Worm (Caenorhabditis elegans) whole organism, L4 larva: Measurements from ENCODE around the gene ttm-2.

Source experiments
- T20F7.1 ChIP-seq: fragments of 200-800 bp; sonication (Bioruptor generic); optimal IDR thresholded peaks from 2 replicates; lab custom pipeline; 2018; ENCODE audit warnings: mild to moderate bottlenecking, missing genetic modification characterization, missing compliant biosample characterization
- daf-8 ChIP-seq: fragments of 200-800 bp; sonication (Bioruptor generic); IDR thresholded peaks from 2 replicates; pipeline ENCODE4 v1.3.6; 2022; ENCODE audit warnings: missing genetic modification characterization, missing compliant biosample characterization
- dmd-8 ChIP-seq: fragments of 200-800 bp; sonication (Bioruptor generic); IDR thresholded peaks from 2 replicates; pipeline ENCODE4 v1.3.6; 2022; ENCODE audit warnings: missing genetic modification characterization, missing compliant biosample characterization
- hlh-11 ChIP-seq: fragments of 200-800 bp; sonication (Bioruptor generic); optimal IDR thresholded peaks from 2 replicates; lab custom pipeline; 2018; ENCODE audit warnings: mild to moderate bottlenecking, missing genetic modification characterization, missing compliant biosample characterization
- lin-29 ChIP-seq: fragments of 200-800 bp; sonication (Bioruptor generic); IDR thresholded peaks from 2 replicates; pipeline ENCODE4 v1.3.6; 2022; ENCODE audit warnings: missing genetic modification reagents, missing genetic modification characterization, missing compliant biosample characterization
- nhr-28 ChIP-seq: fragments of 150-350 bp; optimal IDR thresholded peaks from 2 replicates; lab custom pipeline; 2014; ENCODE audit warnings: missing biosample characterization, missing genetic modification characterization
- nhr-77 ChIP-seq: fragments of 150-350 bp; optimal IDR thresholded peaks from 2 replicates; lab custom pipeline; 2014; ENCODE audit warnings: missing biosample characterization, missing genetic modification characterization

The ttm-2 gene

ce11 chrII:4715676-4716075 is 50.5 kb downstream of the ttm-2 start, which contains the start of gene F41C3.8 (continued):
- TF ChIP-seq T20F7.1 (GFP tag; lab: Kevin White, UChicago) (no peak), hlh-11 (tag; lab: Kevin White, UChicago) (peak; percentile 20), nhr-28 (tag; lab: Kevin White, UChicago) (peak; percentile 80), daf-8 (GFP tag; lab: Robert Waterston, UW) (no peak), lin-29 (GFP tag; lab: Robert Waterston, UW) (no peak), nhr-77 (tag; lab: Kevin White, UChicago) (no peak), dmd-8 (GFP tag; lab: Robert Waterston, UW) (no peak)
